Fruit fly (Drosophila melanogaster) whole organism, embryonic: ENCODE measurements around the gene CG17612.

Experiments
- Bdp1 ChIP-seq: fragments of 200-800 bp; sonication (Bioruptor generic); optimal IDR thresholded peaks from 3 replicates; lab custom pipeline; 2016; ENCODE audit warnings: missing biosample characterization, missing genetic modification characterization
- CG10147 ChIP-seq: fragments of 200-800 bp; sonication (Bioruptor generic); optimal IDR thresholded peaks from 2 replicates; lab custom pipeline; 2019; ENCODE audit warnings: missing biosample characterization, mild to moderate bottlenecking, missing genetic modification characterization, moderate library complexity
- CG11456 ChIP-seq: fragments of 200-800 bp; sonication (Bioruptor generic); IDR thresholded peaks from 3 replicates; pipeline ENCODE4 v1.3.6; 2022; ENCODE audit warnings: missing biosample characterization, missing genetic modification characterization
- CG1233 ChIP-seq: fragments of 200-800 bp; sonication (Bioruptor generic); optimal IDR thresholded peaks from 4 replicates; lab custom pipeline; 2018; ENCODE audit warnings: missing biosample characterization, mild to moderate bottlenecking, missing genetic modification characterization
- CG12659 ChIP-seq: fragments of 200-800 bp; sonication (Bioruptor generic); optimal IDR thresholded peaks from 3 replicates; lab custom pipeline; 2017; ENCODE audit warnings: mild to moderate bottlenecking, missing biosample characterization, missing genetic modification reagents, missing genetic modification characterization
- CG12744 ChIP-seq: fragments of 200-800 bp; sonication (Bioruptor generic); optimal IDR thresholded peaks from 2 replicates; lab custom pipeline; 2016; ENCODE audit warnings: missing biosample characterization, missing genetic modification characterization
- CG13287 ChIP-seq: fragments of 200-800 bp; sonication (Bioruptor generic); IDR thresholded peaks from 2 replicates; pipeline ENCODE4 v1.3.6; 2022; ENCODE audit warnings: missing biosample characterization, missing genetic modification characterization; ENCODE audit not compliant: partially characterized antibody
- CG13624 ChIP-seq: fragments of 200-800 bp; sonication (Bioruptor generic); optimal IDR thresholded peaks from 2 replicates; lab custom pipeline; 2016; ENCODE audit warnings: missing biosample characterization, missing genetic modification characterization
- CG13775 ChIP-seq: fragments of 200-800 bp; sonication (Bioruptor generic); optimal IDR thresholded peaks from 3 replicates; lab custom pipeline; 2017; ENCODE audit warnings: missing biosample characterization, mild to moderate bottlenecking, missing genetic modification characterization
- CG15073 ChIP-seq: fragments of 200-800 bp; sonication (Bioruptor generic); optimal IDR thresholded peaks from 2 replicates; lab custom pipeline; 2016; ENCODE audit warnings: missing biosample characterization, missing genetic modification characterization
- CG16863 ChIP-seq: fragments of 200-800 bp; sonication (Bioruptor generic); optimal IDR thresholded peaks from 3 replicates; lab custom pipeline; 2016; ENCODE audit warnings: missing biosample characterization, missing genetic modification characterization
- CG17385 ChIP-seq: fragments of 200-800 bp; sonication (Bioruptor generic); optimal IDR thresholded peaks from 3 replicates; lab custom pipeline; 2018; ENCODE audit warnings: missing biosample characterization, mild to moderate bottlenecking, missing genetic modification characterization
- CG18011 ChIP-seq: fragments of 200-800 bp; sonication (Bioruptor generic); optimal IDR thresholded peaks from 2 replicates; lab custom pipeline; 2017; ENCODE audit warnings: missing biosample characterization, missing genetic modification characterization, mild to moderate bottlenecking, moderate library complexity, missing genotype
- CG18262 ChIP-seq: fragments of 200-800 bp; optimal IDR thresholded peaks from 3 replicates; lab custom pipeline; 2019; ENCODE audit warnings: missing biosample characterization, mild to moderate bottlenecking, missing genetic modification characterization, moderate library complexity
- CG18764 ChIP-seq: fragments of 200-800 bp; sonication (Bioruptor generic); optimal IDR thresholded peaks from 3 replicates; lab custom pipeline; 2016; ENCODE audit warnings: missing biosample characterization, missing genetic modification characterization
- CG34224 ChIP-seq: fragments of 200-800 bp; sonication (Bioruptor generic); IDR thresholded peaks from 3 replicates; pipeline ENCODE4 v1.3.6; 2022; ENCODE audit warnings: missing biosample characterization, missing genetic modification characterization; ENCODE audit not compliant: partially characterized antibody
- CG4424 ChIP-seq: fragments of 200-800 bp; sonication (Bioruptor generic); optimal IDR thresholded peaks from 3 replicates; lab custom pipeline; 2016; ENCODE audit warnings: missing biosample characterization, missing genetic modification characterization
- CG5180 ChIP-seq: fragments of 200-800 bp; sonication (Bioruptor generic); optimal IDR thresholded peaks from 3 replicates; lab custom pipeline; 2017; ENCODE audit warnings: missing biosample characterization, missing genetic modification characterization, mild to moderate bottlenecking, moderate library complexity, missing genetic modification reagents
- Camta ChIP-seq: fragments of 200-800 bp; sonication (Bioruptor generic); optimal IDR thresholded peaks from 2 replicates; lab custom pipeline; 2016; ENCODE audit warnings: missing biosample characterization, missing genetic modification characterization
- Dad ChIP-seq: fragments of 200-800 bp; sonication (Bioruptor generic); optimal IDR thresholded peaks from 3 replicates; lab custom pipeline; 2016; ENCODE audit warnings: missing biosample characterization, missing genetic modification characterization
- Dfd ChIP-seq, 2 experiments: fragments of >200 bp; optimal IDR thresholded peaks; 2 replicates each; lab custom pipeline; 2017; ENCODE audit warnings: missing biosample characterization in 2 of 2, missing genetic modification characterization in 2 of 2
- Gsc ChIP-seq: fragments of 200-800 bp; sonication (Bioruptor generic); IDR thresholded peaks from 2 replicates; pipeline ENCODE4 v1.3.6; 2022; ENCODE audit warnings: missing biosample characterization, missing genetic modification characterization
- HLH54F ChIP-seq: fragments of 200-800 bp; sonication (Bioruptor generic); optimal IDR thresholded peaks from 3 replicates; lab custom pipeline; 2016; ENCODE audit warnings: missing biosample characterization, missing genetic modification characterization
- HmgZ ChIP-seq: fragments of 200-800 bp; sonication (Bioruptor generic); optimal IDR thresholded peaks from 2 replicates; lab custom pipeline; 2018; ENCODE audit warnings: missing biosample characterization, mild to moderate bottlenecking, missing genetic modification characterization
- Hr51 ChIP-seq, 2 experiments: fragments of 200-800 bp; sonication (Bioruptor generic); optimal IDR thresholded peaks; 2 replicates in 1 of 2; 3 replicates in 1 of 2; lab custom pipeline; 2016 to 2018; ENCODE audit warnings: missing biosample characterization in 2 of 2, missing genetic modification characterization in 2 of 2, mild to moderate bottlenecking in 1 of 2, moderate library complexity in 1 of 2
- Lpt ChIP-seq: fragments of >200 bp; optimal IDR thresholded peaks from 2 replicates; lab custom pipeline; 2018; ENCODE audit warnings: missing biosample characterization, missing genetic modification characterization
- Pdp1 ChIP-seq, 2 experiments: fragments of 200-800 bp; sonication (Bioruptor generic); optimal IDR thresholded peaks; 3 replicates each; lab custom pipeline; 2016; ENCODE audit warnings: missing biosample characterization in 2 of 2, missing genetic modification characterization in 2 of 2, mild to moderate bottlenecking in 1 of 2, moderate library complexity in 1 of 2
- Poxn ChIP-seq: fragments of 200-800 bp; sonication (Bioruptor generic); IDR thresholded peaks from 2 replicates; pipeline ENCODE4 v1.3.6; 2022; ENCODE audit warnings: missing biosample characterization, missing genetic modification characterization
- Sin3A ChIP-seq: fragments of >200 bp; optimal IDR thresholded peaks from 2 replicates; lab custom pipeline; 2018
- Ssrp ChIP-seq: fragments of 200-800 bp; sonication (Bioruptor generic); optimal IDR thresholded peaks from 2 replicates; lab custom pipeline; 2018; ENCODE audit warnings: missing biosample characterization, mild to moderate bottlenecking, missing genetic modification characterization, moderate library complexity
- YL-1 ChIP-seq: fragments of 200-800 bp; sonication (Bioruptor generic); optimal IDR thresholded peaks from 3 replicates; lab custom pipeline; 2017; ENCODE audit warnings: missing biosample characterization, mild to moderate bottlenecking, missing genetic modification characterization
- ac ChIP-seq: fragments of 200-800 bp; sonication (Bioruptor generic); optimal IDR thresholded peaks from 3 replicates; lab custom pipeline; 2017; ENCODE audit warnings: missing biosample characterization, mild to moderate bottlenecking, missing genetic modification characterization
- ara ChIP-seq: fragments of 200-800 bp; sonication (Bioruptor generic); IDR thresholded peaks from 2 replicates; pipeline ENCODE4 v1.3.6; 2022; ENCODE audit warnings: missing biosample characterization, missing genetic modification characterization
- az2 ChIP-seq: fragments of 200-800 bp; sonication (Bioruptor generic); optimal IDR thresholded peaks from 3 replicates; lab custom pipeline; 2016; ENCODE audit warnings: missing biosample characterization, missing genetic modification characterization
- bigmax ChIP-seq: fragments of 200-800 bp; sonication (Bioruptor generic); optimal IDR thresholded peaks from 2 replicates; lab custom pipeline; 2018; ENCODE audit warnings: missing biosample characterization, mild to moderate bottlenecking, missing genetic modification characterization
- cas ChIP-seq: fragments of 200-800 bp; sonication (Bioruptor generic); IDR thresholded peaks from 2 replicates; pipeline ENCODE4 v1.3.6; 2022; ENCODE audit warnings: missing biosample characterization, missing genetic modification characterization
- chinmo ChIP-seq: fragments of 200-800 bp; sonication (Bioruptor generic); IDR thresholded peaks from 4 replicates; pipeline ENCODE4 v1.3.6; 2022; ENCODE audit warnings: missing biosample characterization, missing genetic modification characterization; ENCODE audit not compliant: partially characterized antibody
- dan ChIP-seq: fragments of 200-800 bp; sonication (Bioruptor generic); IDR thresholded peaks from 2 replicates; pipeline ENCODE4 v1.3.6; 2022; ENCODE audit warnings: missing biosample characterization, missing genetic modification characterization
- dati ChIP-seq: fragments of 200-800 bp; sonication (Bioruptor generic); IDR thresholded peaks from 2 replicates; pipeline ENCODE4 v1.3.6; 2022; ENCODE audit warnings: missing biosample characterization, missing genetic modification characterization
- dm ChIP-seq: fragments of 200-800 bp; sonication (Bioruptor generic); optimal IDR thresholded peaks from 3 replicates; lab custom pipeline; 2016; ENCODE audit warnings: missing biosample characterization, missing genetic modification characterization
- dmrt11E ChIP-seq: fragments of 200-800 bp; sonication (Bioruptor generic); optimal IDR thresholded peaks from 3 replicates; lab custom pipeline; 2018; ENCODE audit warnings: missing biosample characterization, mild to moderate bottlenecking, missing genetic modification characterization, moderate library complexity
- h ChIP-seq: fragments of >200 bp; optimal IDR thresholded peaks from 2 replicates; lab custom pipeline; 2017
- ham ChIP-seq: fragments of 200-800 bp; sonication (Bioruptor generic); IDR thresholded peaks from 2 replicates; pipeline ENCODE4 v1.3.6; 2022; ENCODE audit warnings: missing biosample characterization, missing genetic modification characterization
- lmd ChIP-seq: fragments of 200-800 bp; sonication (Bioruptor generic); IDR thresholded peaks from 2 replicates; pipeline ENCODE4 v1.3.6; 2022; ENCODE audit warnings: missing biosample characterization, missing genetic modification characterization
- pfk ChIP-seq: fragments of 200-800 bp; sonication (Bioruptor generic); optimal IDR thresholded peaks from 2 replicates; lab custom pipeline; 2018; ENCODE audit warnings: missing biosample characterization, mild to moderate bottlenecking, missing genetic modification characterization, moderate library complexity
- pnt ChIP-seq: fragments of 200-800 bp; sonication (Bioruptor generic); optimal IDR thresholded peaks from 3 replicates; lab custom pipeline; 2016; ENCODE audit warnings: missing biosample characterization, missing genetic modification characterization
- trem ChIP-seq: fragments of 200-800 bp; optimal IDR thresholded peaks from 3 replicates; lab custom pipeline; 2019; ENCODE audit warnings: missing biosample characterization, mild to moderate bottlenecking, missing genetic modification characterization, moderate library complexity
- wek ChIP-seq: fragments of 200-800 bp; sonication (Bioruptor generic); optimal IDR thresholded peaks from 3 replicates; lab custom pipeline; 2018; ENCODE audit warnings: missing biosample characterization, mild to moderate bottlenecking, missing genetic modification characterization, moderate library complexity

CG17612 gene

dm6 chr2L:4333758-4334114, 48.8 kb downstream of the CG17612 start, which contains the start of gene Atet (continued):
- no peak for TF ChIP-seq dan (GFP tag; lab: Robert Waterston, UW)
- no peak for TF ChIP-seq CG34224
- TF ChIP-seq Hr51 (GFP tag; optimal IDR thresholded peaks at IDR 0.05; lab: Kevin White, UChicago), result no peak
- no peak for TF ChIP-seq lmd (GFP tag; lab: Robert Waterston, UW)
- TF ChIP-seq h (lab: Kevin White, UChicago), result no peak
- TF ChIP-seq Dad (GFP tag; lab: Kevin White, UChicago), result no peak
- TF ChIP-seq CG17385 (GFP tag; lab: Kevin White, UChicago), result peak; percentile 29
- no peak for TF ChIP-seq Sin3A (lab: Kevin White, UChicago)
- no peak for TF ChIP-seq YL-1 (GFP tag; lab: Kevin White, UChicago)
- TF ChIP-seq CG18764 (GFP tag; lab: Kevin White, UChicago), result no peak
- no peak for TF ChIP-seq cas (GFP tag; lab: Robert Waterston, UW)
- TF ChIP-seq chinmo (GFP tag; lab: Robert Waterston, UW), result peak; percentile 85; the same call in 3 of the 4 replicates
- TF ChIP-seq CG16863, result no peak

dm6 chr2L:4332962-4333757, 49.4 kb downstream of the CG17612 start:
- TF ChIP-seq Ssrp (tag; lab: Kevin White, UChicago), result peak; percentile 82
- peak; percentile 44 for TF ChIP-seq CG18011 (GFP tag; lab: Kevin White, UChicago)
- peak; percentile 88 for TF ChIP-seq CG4424
- peak; percentile 80 for TF ChIP-seq CG10147
- TF ChIP-seq trem (tag; lab: Kevin White, UChicago), result peak; percentile 72
- peak; percentile 64 for TF ChIP-seq pfk
- TF ChIP-seq CG13624, result peak; percentile 89
- TF ChIP-seq dati (GFP tag; lab: Robert Waterston, UW), result peak; percentile 68
- TF ChIP-seq HLH54F (GFP tag; lab: Kevin White, UChicago), result peak; percentile 80
- peak; percentile 59; the same call in 1 of the 2 replicates for TF ChIP-seq Gsc (GFP tag; lab: Robert Waterston, UW)
- no peak for TF ChIP-seq Dfd (GFP tag; optimal IDR thresholded peaks at IDR 0.05; lab: Kevin White, UChicago)
- peak; percentile 99 for TF ChIP-seq CG18262 (tag; lab: Kevin White, UChicago)
- no peak for TF ChIP-seq dm (GFP tag; lab: Kevin White, UChicago)
- peak; percentile 8 for TF ChIP-seq CG15073 (GFP tag; lab: Kevin White, UChicago)
- peak; percentile 68 for TF ChIP-seq dmrt11E (tag; lab: Kevin White, UChicago)
- TF ChIP-seq Camta (GFP tag; lab: Kevin White, UChicago), result peak; percentile 58
- TF ChIP-seq ham, result no peak
- TF ChIP-seq HmgZ (tag; lab: Kevin White, UChicago), result peak; percentile 48
- TF ChIP-seq CG12659 (GFP tag; lab: Kevin White, UChicago), result peak; percentile 83
- peak; percentile 73 to 83 for TF ChIP-seq Hr51 (GFP tag; optimal IDR thresholded peaks at IDR 0.05; lab: Kevin White, UChicago)
- TF ChIP-seq bigmax (GFP tag; lab: Kevin White, UChicago), result peak; percentile 42
- no peak for TF ChIP-seq ac (GFP tag; lab: Kevin White, UChicago)
- peak; percentile 78 for TF ChIP-seq CG1233 (GFP tag; lab: Kevin White, UChicago)
- TF ChIP-seq CG13775 (GFP tag; lab: Kevin White, UChicago), result peak; percentile 78
- TF ChIP-seq CG13287 (GFP tag; lab: Robert Waterston, UW), result peak; percentile 36; the same call in 1 of the 2 replicates
- peak; percentile 78 to 79 for TF ChIP-seq Pdp1 (GFP tag; optimal IDR thresholded peaks at IDR 0.05; lab: Kevin White, UChicago)
- TF ChIP-seq az2, result peak; percentile 69
- TF ChIP-seq CG12744 (GFP tag; lab: Kevin White, UChicago), result peak; percentile 66
- peak; percentile 82 for TF ChIP-seq ara (GFP tag; lab: Robert Waterston, UW)
- peak; percentile 63 for TF ChIP-seq CG17385 (GFP tag; lab: Kevin White, UChicago)
- TF ChIP-seq pnt (GFP tag; lab: Kevin White, UChicago), result peak; percentile 75
- peak; percentile 75 for TF ChIP-seq CG11456 (GFP tag; lab: Robert Waterston, UW)
- peak; percentile 41 for TF ChIP-seq wek (GFP tag; lab: Kevin White, UChicago)
- no peak for TF ChIP-seq Lpt (GFP tag; lab: Kevin White, UChicago)
- TF ChIP-seq CG5180 (GFP tag; lab: Kevin White, UChicago), result peak; percentile 44
- peak; percentile 68; the same call in 1 of the 2 replicates for TF ChIP-seq Poxn
- TF ChIP-seq Bdp1 (GFP tag; lab: Kevin White, UChicago), result peak; percentile 62
